Worm (Caenorhabditis elegans): ENCODE data around the gene ikke-1.

Gene ikke-1

ce11 chrIII:9054414-9055147 is 4.1 kb upstream of the ikke-1 start, which contains the start of gene cls-2:
Gene cls-2, plus strand, starts transcription at chrIII:9055048.
- no peak for TF ChIP-seq mep-1 (tag; optimal IDR thresholded peaks at IDR 0.05)
- TF ChIP-seq mdl-1 (tag; optimal IDR thresholded peaks at IDR 0.05), result no peak
- no peak for TF ChIP-seq Y48G9A.11 (GFP tag; IDR thresholded peaks at IDR 0.05)
- TF ChIP-seq unc-130 (GFP tag; optimal IDR thresholded peaks at IDR 0.05), result no peak
- TF ChIP-seq madf-5 (GFP tag; IDR thresholded peaks at IDR 0.05), result no peak
- no peak for TF ChIP-seq tag-97 (GFP tag; IDR thresholded peaks at IDR 0.05)
- TF ChIP-seq nhr-10 (tag; optimal IDR thresholded peaks at IDR 0.05), result no peak
- no peak for TF ChIP-seq saeg-2 (GFP tag; IDR thresholded peaks at IDR 0.05)
- peak; percentile 23; the same call in 1 of the 2 replicates for TF ChIP-seq lim-7 (GFP tag; IDR thresholded peaks at IDR 0.05)
- TF ChIP-seq jun-1 (tag; optimal IDR thresholded peaks at IDR 0.05), result no peak
- no peak for TF ChIP-seq tra-1 (GFP tag; IDR thresholded peaks at IDR 0.05)
- 0 out of 2 replicates have a peak, but pooled peaks have one; percentile 14 for TF ChIP-seq ctbp-1 (GFP tag; IDR thresholded peaks at IDR 0.05)
- TF ChIP-seq egl-27 (tag; optimal IDR thresholded peaks at IDR 0.05), result no peak
- 0 out of 2 replicates have a peak, but pooled peaks have one; percentile 7 for TF ChIP-seq dmd-6 (GFP tag; IDR thresholded peaks at IDR 0.05)
- no peak for TF ChIP-seq php-3 (GFP tag; IDR thresholded peaks at IDR 0.05)
- no peak for TF ChIP-seq Y75B8A.6 (GFP tag; IDR thresholded peaks at IDR 0.05)
- no peak for TF ChIP-seq ceh-44 (GFP tag; IDR thresholded peaks at IDR 0.05)
- TF ChIP-seq ceh-82 (tag; optimal IDR thresholded peaks at IDR 0.05), result no peak
- no peak for TF ChIP-seq pqm-1 (tag; optimal IDR thresholded peaks at IDR 0.05)
- no peak for TF ChIP-seq lin-29 (GFP tag; IDR thresholded peaks at IDR 0.05)
- TF ChIP-seq F26F4.8 (GFP tag; conservative IDR thresholded peaks at IDR 0.05), result no peak

- peak; percentile 82 for TF ChIP-seq T20F7.1 (GFP tag; optimal IDR thresholded peaks at IDR 0.05)
- TF ChIP-seq mdt-29 (GFP tag; IDR thresholded peaks at IDR 0.05), result peak; percentile 100
- TF ChIP-seq dpl-1 (GFP tag; optimal IDR thresholded peaks at IDR 0.05), result peak; percentile 73
- TF ChIP-seq zip-2 (tag; optimal IDR thresholded peaks at IDR 0.05), result peak; percentile 64
- peak; percentile 56; the same call in 1 of the 2 replicates for TF ChIP-seq mxl-2 (GFP tag; conservative IDR thresholded peaks at IDR 0.05)
- peak; percentile 71 for TF ChIP-seq nhr-76 (tag; optimal IDR thresholded peaks at IDR 0.05)
- 0 out of 2 replicates have a peak, but pooled peaks have one; percentile 38 for TF ChIP-seq tag-97 (GFP tag; IDR thresholded peaks at IDR 0.05)
- peak; percentile 71 for TF ChIP-seq nhr-6 (tag; optimal IDR thresholded peaks at IDR 0.05)
- TF ChIP-seq nhr-11 (tag; optimal IDR thresholded peaks at IDR 0.05), result peak; percentile 93
- TF ChIP-seq mes-2 (tag; optimal IDR thresholded peaks at IDR 0.05; ENCODE audit: poor library complexity, severe bottlenecking), result peak; percentile 72
- TF ChIP-seq sdz-12 (GFP tag; optimal IDR thresholded peaks at IDR 0.05), result peak; percentile 97
- no peak for TF ChIP-seq daf-8 (GFP tag; IDR thresholded peaks at IDR 0.05)
- TF ChIP-seq nhr-42 (GFP tag; IDR thresholded peaks at IDR 0.05), result peak; percentile 89; the same call in 1 of the 2 replicates
- peak; percentile 92 for TF ChIP-seq egl-43 (GFP tag; IDR thresholded peaks at IDR 0.05)
- TF ChIP-seq lin-29 (GFP tag; IDR thresholded peaks at IDR 0.05), result peak; percentile 93
- TF ChIP-seq hlh-11 (tag; optimal IDR thresholded peaks at IDR 0.05), result peak; percentile 99
- TF ChIP-seq nhr-25 (tag; optimal IDR thresholded peaks at IDR 0.05; ENCODE audit: borderline replicate concordance, insufficient read depth), result peak; percentile 88
- TF ChIP-seq zip-11 (GFP tag; IDR thresholded peaks at IDR 0.05), result 0 out of 2 replicates have a peak, but pooled peaks have one; percentile 13
- peak; percentile 96 for TF ChIP-seq dmd-6 (GFP tag; IDR thresholded peaks at IDR 0.05)
- no peak for TF ChIP-seq ces-1 (GFP tag; optimal IDR thresholded peaks at IDR 0.05)
- TF ChIP-seq dmd-9 (GFP tag; IDR thresholded peaks at IDR 0.05), result peak; percentile 77; the same call in 1 of the 2 replicates
- peak; percentile 97 for TF ChIP-seq tra-1 (GFP tag; IDR thresholded peaks at IDR 0.05)
- TF ChIP-seq daf-16 (GFP tag; optimal IDR thresholded peaks at IDR 0.05), result peak; percentile 54 to 93
- peak; percentile 41 for TF ChIP-seq daf-16 (tag; optimal IDR thresholded peaks at IDR 0.05)
- peak; percentile 90 for TF ChIP-seq mep-1 (tag; optimal IDR thresholded peaks at IDR 0.05)
- peak; percentile 92 for TF ChIP-seq set-16 (GFP tag; IDR thresholded peaks at IDR 0.05)
- peak; percentile 90 for TF ChIP-seq saeg-2 (GFP tag; IDR thresholded peaks at IDR 0.05)
- peak; percentile 97 for TF ChIP-seq nhr-111 (GFP tag; optimal IDR thresholded peaks at IDR 0.05)
- TF ChIP-seq lin-15B (tag; optimal IDR thresholded peaks at IDR 0.05), result no peak
- peak; percentile 47 to 79; a peak in 2 of 4 replicates for TF ChIP-seq madf-5 (GFP tag; IDR thresholded peaks at IDR 0.05)
- no peak for TF ChIP-seq egl-27 (tag; optimal IDR thresholded peaks at IDR 0.05)
- peak; percentile 83 for TF ChIP-seq lin-13 (GFP tag; optimal IDR thresholded peaks at IDR 0.05)
- TF ChIP-seq spr-3 (GFP tag; optimal IDR thresholded peaks at IDR 0.05), result peak; percentile 89
- TF ChIP-seq nhr-237 (tag; optimal IDR thresholded peaks at IDR 0.05), result no peak
These were observed 3.3 kb upstream of the ikke-1 start, which contains the start of gene R107.5 for ce11 chrIII:9053740-9054252. Gene R107.5, minus strand, starts transcription at chrIII:9053790.

Data from whole organism, L4 larva.